Worm (Caenorhabditis elegans): Measurements from ENCODE around the gene Y53F4B.9.

The Y53F4B.9 gene

DNA sequence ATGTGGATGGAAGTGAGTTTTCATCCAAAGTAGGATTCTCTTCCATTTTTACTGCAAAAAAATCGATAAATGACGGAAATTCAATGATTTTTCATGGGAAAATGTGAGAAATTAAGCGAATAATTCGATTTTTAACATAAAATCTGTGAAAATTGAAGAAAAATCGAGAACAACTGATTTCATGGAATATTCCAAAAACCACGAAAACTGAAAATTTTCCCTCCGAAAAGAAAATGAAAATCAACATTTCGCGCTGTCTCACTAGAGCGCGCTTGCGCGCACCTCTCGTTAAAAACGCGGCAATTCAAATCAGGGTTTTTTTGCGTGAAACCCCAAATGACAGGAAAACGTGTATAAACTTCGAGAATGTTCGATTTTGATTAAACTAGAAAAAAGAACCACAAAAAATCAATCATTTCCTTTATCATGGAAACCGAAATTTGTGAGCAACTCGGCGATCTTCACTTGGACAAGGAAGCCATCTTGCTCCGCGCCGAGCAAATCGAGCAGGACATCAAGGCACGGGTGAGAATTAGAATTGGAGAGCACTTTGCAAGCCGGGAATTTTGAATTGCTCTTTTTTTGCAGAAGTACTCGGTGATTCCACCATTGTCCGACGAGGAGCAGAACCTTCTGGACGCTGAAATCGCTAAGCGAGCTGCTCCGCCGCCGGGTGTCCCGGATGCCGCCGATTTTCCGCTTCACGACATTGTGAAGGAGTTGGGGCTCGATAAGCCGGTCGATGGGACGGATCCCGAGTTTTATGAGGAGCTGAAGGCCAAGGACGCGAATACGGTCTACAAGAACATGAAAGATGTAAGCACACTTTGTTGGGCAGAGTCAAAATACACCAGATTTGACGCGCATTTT is at the start of gene Y53F4B.9, which contains the start of gene Y53F4B.11 (continued):
- TF ChIP-seq hlh-12 (tag; optimal IDR thresholded peaks at IDR 0.05) (no peak), F57A8.1 (GFP tag; optimal IDR thresholded peaks at IDR 0.05) (no peak), cebp-2 (GFP tag; IDR thresholded peaks at IDR 0.05) (no peak), aptf-3 (GFP tag; IDR thresholded peaks at IDR 0.05) (no peak), F39B2.1 (GFP tag; IDR thresholded peaks at IDR 0.05) (no peak), nfya-1 (tag; optimal IDR thresholded peaks at IDR 0.05; ENCODE audit: borderline replicate concordance, insufficient read depth) (no peak), dpff-1 (tag; optimal IDR thresholded peaks at IDR 0.05) (no peak), lag-1 (GFP tag; IDR thresholded peaks at IDR 0.05) (no peak), mel-28 (tag; optimal IDR thresholded peaks at IDR 0.05; ENCODE audit: borderline replicate concordance) (no peak), nhr-90 (tag; optimal IDR thresholded peaks at IDR 0.05) (no peak), snpc-3.4 (tag; optimal IDR thresholded peaks at IDR 0.05) (peak; percentile 87), aptf-2 (GFP tag; conservative IDR thresholded peaks at IDR 0.05) (peak; percentile 74; the same call in 1 of the 2 replicates), F37B4.10 (GFP tag; IDR thresholded peaks at IDR 0.05) (no peak), K12H6.12 (tag; optimal IDR thresholded peaks at IDR 0.05) (no peak), madf-8 (GFP tag; conservative IDR thresholded peaks at IDR 0.05) (peak; percentile 97), lin-40 (tag; optimal IDR thresholded peaks at IDR 0.05) (peak; percentile 52), hmg-1.2 (GFP tag; IDR thresholded peaks at IDR 0.05) (peak; percentile 72), rcor-1 (GFP tag; IDR thresholded peaks at IDR 0.05) (peak; percentile 83), atf-7 (tag; optimal IDR thresholded peaks at IDR 0.05) (no peak), snpc-1.3 (tag; optimal IDR thresholded peaks at IDR 0.05; ENCODE audit: insufficient read depth) (peak; percentile 23), nhr-27 (tag; optimal IDR thresholded peaks at IDR 0.05) (no peak), F22D6.2 (tag; optimal IDR thresholded peaks at IDR 0.05) (no peak), hsf-1 (GFP tag; IDR thresholded peaks at IDR 0.05) (peak; percentile 94), ztf-25 (GFP tag; IDR thresholded peaks at IDR 0.05) (0 out of 2 replicates have a peak, but pooled peaks have one; percentile 31), F52B5.7 (tag; optimal IDR thresholded peaks at IDR 0.05) (no peak), Y67H2A.10 (GFP tag; conservative IDR thresholded peaks at IDR 0.05) (no peak), dox-1 (GFP tag; IDR thresholded peaks at IDR 0.05) (peak; percentile 95), T26A5.8 (tag; optimal IDR thresholded peaks at IDR 0.05) (no peak), ztf-18 (tag; optimal IDR thresholded peaks at IDR 0.05) (no peak), B0261.1 (tag; optimal IDR thresholded peaks at IDR 0.05) (peak; percentile 13), pbrm-1 (GFP tag; IDR thresholded peaks at IDR 0.05) (peak; percentile 87; the same call in 1 of the 2 replicates), Y53G8AR.9 (GFP tag; conservative IDR thresholded peaks at IDR 0.05) (peak; percentile 90), egrh-3 (GFP tag; IDR thresholded peaks at IDR 0.05) (peak; percentile 32; the same call in 1 of the 2 replicates), chd-7 (tag; optimal IDR thresholded peaks at IDR 0.05) (no peak)

ce11 chrII:15058282-15058681 is 48.1 kb upstream of the Y53F4B.9 start, which contains the start of gene Y53F4B.17:
Y53F4B.17 (plus strand) TSS chrII:15058656.
- TF ChIP-seq zfh-2 (GFP tag; conservative IDR thresholded peaks at IDR 0.05), result peak; percentile 94
- TF ChIP-seq hlh-12 (tag; optimal IDR thresholded peaks at IDR 0.05), result no peak
- TF ChIP-seq ets-4 (GFP tag; optimal IDR thresholded peaks at IDR 0.05), result peak; percentile 26
- TF ChIP-seq madf-6 (GFP tag; IDR thresholded peaks at IDR 0.05), result no peak
- peak; percentile 89 for TF ChIP-seq egrh-3 (GFP tag; IDR thresholded peaks at IDR 0.05)
